Worm (Caenorhabditis elegans) whole organism, L3 larva: Measurements from ENCODE around the gene gsto-2.

Source experiments
- R02D3.7 ChIP-seq: fragments of 150-350 bp; optimal IDR thresholded peaks from 2 replicates; lab custom pipeline; 2014; ENCODE audit warnings: missing biosample characterization, missing genetic modification characterization
- ZK546.5 ChIP-seq: sonication (generic microtip); optimal IDR thresholded peaks from 2 replicates; lab custom pipeline; 2017; ENCODE audit warnings: missing biosample characterization, missing genetic modification characterization
- aly-2 ChIP-seq: fragments of 150-350 bp; optimal IDR thresholded peaks from 2 replicates; lab custom pipeline; 2014; ENCODE audit warnings: missing biosample characterization, missing genetic modification characterization
- ceh-28 ChIP-seq: fragments of 150-350 bp; optimal IDR thresholded peaks from 2 replicates; lab custom pipeline; 2014; ENCODE audit warnings: missing biosample characterization, missing genetic modification reagents, missing genetic modification characterization
- ceh-82 ChIP-seq: fragments of 150-350 bp; optimal IDR thresholded peaks from 2 replicates; lab custom pipeline; 2014; ENCODE audit warnings: missing biosample characterization, missing genetic modification characterization
- ceh-9 ChIP-seq: sonication (generic microtip); optimal IDR thresholded peaks from 2 replicates; lab custom pipeline; 2018; ENCODE audit warnings: missing biosample characterization, missing genetic modification characterization
- daf-12 ChIP-seq: fragments of 150-350 bp; optimal IDR thresholded peaks from 2 replicates; lab custom pipeline; 2014; ENCODE audit warnings: missing biosample characterization, missing genetic modification reagents, missing genetic modification characterization
- egl-5 ChIP-seq: fragments of 150-350 bp; optimal IDR thresholded peaks from 2 replicates; lab custom pipeline; 2017; ENCODE audit warnings: missing biosample characterization, missing genetic modification reagents, missing genetic modification characterization, inconsistent platforms
- elt-1 ChIP-seq: fragments of 150-350 bp; optimal IDR thresholded peaks from 2 replicates; lab custom pipeline; 2014; ENCODE audit warnings: missing biosample characterization, missing genetic modification characterization
- elt-2 ChIP-seq: sonication (generic microtip); optimal IDR thresholded peaks from 2 replicates; lab custom pipeline; 2016; ENCODE audit warnings: missing genetic modification reagents, mild to moderate bottlenecking, missing genetic modification characterization, missing compliant biosample characterization
- elt-3 ChIP-seq, 3 experiments: fragments of 150-350 bp in 1 of 3; sonication (generic microtip) in 2 of 3; optimal IDR thresholded peaks; 2 replicates in 2 of 3; 4 replicates in 1 of 3; lab custom pipeline; 2014 to 2017; ENCODE audit warnings: missing biosample characterization in 3 of 3, missing genetic modification characterization in 3 of 3
- hmg-11 ChIP-seq: sonication (generic microtip); optimal IDR thresholded peaks from 2 replicates; lab custom pipeline; 2016; ENCODE audit warnings: missing genetic modification characterization, missing compliant biosample characterization
- jun-1 ChIP-seq: fragments of 150-350 bp; optimal IDR thresholded peaks from 2 replicates; lab custom pipeline; 2014; ENCODE audit warnings: missing biosample characterization, missing genetic modification reagents, missing genetic modification characterization
- lin-15B ChIP-seq: fragments of 150-350 bp; optimal IDR thresholded peaks from 2 replicates; lab custom pipeline; 2014; ENCODE audit warnings: missing biosample characterization, missing genetic modification characterization
- lin-39 ChIP-seq: fragments of 150-350 bp; optimal IDR thresholded peaks from 2 replicates; lab custom pipeline; 2018; ENCODE audit warnings: missing biosample characterization, missing genetic modification reagents, missing genetic modification characterization
- mdl-1 ChIP-seq: fragments of 150-350 bp; optimal IDR thresholded peaks from 2 replicates; lab custom pipeline; 2014; ENCODE audit warnings: missing biosample characterization, missing genetic modification characterization
- mml-1 ChIP-seq: fragments of 150-350 bp; sonication (generic microtip); optimal IDR thresholded peaks from 3 replicates; lab custom pipeline; 2014; ENCODE audit warnings: missing biosample characterization, missing genetic modification characterization
- nfya-1 ChIP-seq: sonication (generic microtip); optimal IDR thresholded peaks from 2 replicates; lab custom pipeline; 2017; ENCODE audit warnings: missing genetic modification characterization, mild to moderate bottlenecking, missing compliant biosample characterization, antibody characterized with exemption, moderate library complexity; ENCODE audit not compliant: insufficient read depth
- nhr-11 ChIP-seq: fragments of 150-350 bp; optimal IDR thresholded peaks from 2 replicates; lab custom pipeline; 2014; ENCODE audit warnings: missing biosample characterization, missing genetic modification characterization
- nhr-12 ChIP-seq: fragments of 150-350 bp; optimal IDR thresholded peaks from 2 replicates; lab custom pipeline; 2014; ENCODE audit warnings: missing biosample characterization, missing genetic modification characterization
- nhr-23 ChIP-seq: fragments of 150-350 bp; optimal IDR thresholded peaks from 2 replicates; lab custom pipeline; 2014; ENCODE audit warnings: missing biosample characterization, missing genetic modification reagents, missing genetic modification characterization
- nhr-237 ChIP-seq: fragments of 150-350 bp; optimal IDR thresholded peaks from 2 replicates; lab custom pipeline; 2014; ENCODE audit warnings: missing biosample characterization, missing genetic modification characterization
- nhr-25 ChIP-seq: sonication (generic microtip); optimal IDR thresholded peaks from 2 replicates; lab custom pipeline; 2017; ENCODE audit warnings: missing biosample characterization, missing genetic modification characterization
- nhr-67 ChIP-seq: fragments of 150-350 bp; optimal IDR thresholded peaks from 2 replicates; lab custom pipeline; 2014; ENCODE audit warnings: missing biosample characterization, missing genetic modification characterization
- nhr-76 ChIP-seq: fragments of 150-350 bp; sonication (generic microtip); optimal IDR thresholded peaks from 5 replicates; lab custom pipeline; 2014; ENCODE audit warnings: missing biosample characterization, missing genetic modification characterization
- pha-4 ChIP-seq: fragments of 150-350 bp; optimal IDR thresholded peaks from 2 replicates; lab custom pipeline; 2014; ENCODE audit warnings: missing biosample characterization, missing genetic modification reagents, missing genetic modification characterization
- pqm-1 ChIP-seq: fragments of 150-350 bp; optimal IDR thresholded peaks from 2 replicates; lab custom pipeline; 2017; ENCODE audit warnings: missing biosample characterization, missing genetic modification characterization, inconsistent platforms
- sea-2 ChIP-seq: fragments of 150-350 bp; sonication (generic microtip); optimal IDR thresholded peaks from 4 replicates; lab custom pipeline; 2014; ENCODE audit warnings: missing biosample characterization, missing genetic modification reagents, missing genetic modification characterization
- skn-1 ChIP-seq: fragments of 150-350 bp; optimal IDR thresholded peaks from 2 replicates; lab custom pipeline; 2014; ENCODE audit warnings: missing biosample characterization, missing genetic modification characterization
- snpc-4 ChIP-seq: fragments of 150-350 bp; optimal IDR thresholded peaks from 2 replicates; lab custom pipeline; 2014; ENCODE audit warnings: missing biosample characterization, missing genetic modification characterization
- unc-39 ChIP-seq: sonication (generic microtip); optimal IDR thresholded peaks from 4 replicates; lab custom pipeline; 2017; ENCODE audit warnings: missing biosample characterization, missing genetic modification characterization
- unc-62 ChIP-seq: fragments of 150-350 bp; sonication (generic microtip); optimal IDR thresholded peaks from 4 replicates; lab custom pipeline; 2014; ENCODE audit warnings: missing biosample characterization, missing genetic modification reagents, missing genetic modification characterization
- ztf-11 ChIP-seq: fragments of 150-350 bp; optimal IDR thresholded peaks from 2 replicates; lab custom pipeline; 2014; ENCODE audit warnings: missing biosample characterization, missing genetic modification characterization

Gene gsto-2

DNA sequence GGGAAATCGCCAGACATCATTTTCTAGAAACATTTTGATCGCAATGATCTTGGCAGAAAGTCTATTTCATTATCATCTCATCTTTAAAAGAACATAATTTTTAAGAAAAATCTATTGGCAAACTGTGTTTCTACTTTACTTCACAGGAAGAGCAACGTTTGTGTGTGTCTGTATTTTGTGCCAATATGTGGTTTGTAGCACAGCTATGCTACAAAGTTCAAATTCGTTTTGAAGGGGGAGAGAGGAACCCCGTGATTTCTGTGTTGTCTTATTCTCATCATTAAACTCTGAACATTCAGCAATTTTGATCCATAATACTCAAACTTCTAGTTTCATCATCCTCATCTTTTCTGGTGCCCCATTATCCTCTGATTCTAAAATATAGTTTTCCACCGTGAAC lies 2.9 kb upstream of the gsto-2 start:
- TF ChIP-seq elt-1 (tag; lab: Kevin White, UChicago) (no peak), lin-39 (tag; lab: Kevin White, UChicago) (no peak), pqm-1 (no peak), ceh-82 (tag; lab: Kevin White, UChicago) (no peak), mml-1 (tag; lab: Kevin White, UChicago) (no peak), nhr-23 (tag; lab: Kevin White, UChicago) (no peak)

DNA sequence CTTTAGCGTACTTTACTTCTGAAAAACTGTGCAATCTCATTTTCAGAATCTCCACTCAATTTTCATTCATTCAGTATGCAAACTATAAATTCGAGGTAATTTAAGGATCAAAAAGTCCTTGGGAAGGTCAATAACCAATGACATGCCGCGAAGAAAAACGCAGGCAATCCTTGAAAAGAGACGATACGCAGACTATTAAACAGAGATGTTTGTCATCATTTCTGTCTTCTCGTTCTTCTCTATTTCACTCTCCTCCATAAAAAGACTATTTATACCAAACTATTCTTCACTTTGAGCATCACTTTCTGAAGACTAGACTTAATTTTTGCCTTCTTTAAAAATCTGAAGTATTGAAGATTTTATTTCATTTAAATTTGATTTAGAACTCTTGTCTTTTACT lies 2.4 kb upstream of the gsto-2 start, which contains the start of gene C02D5.4:
Gene C02D5.4, plus strand, starts transcription at position 41 of the 400 bp plus-strand sequence.
- TF ChIP-seq pha-4 (tag; lab: Kevin White, UChicago), result peak; percentile 57
- peak; percentile 27 for TF ChIP-seq nfya-1 (tag; lab: Kevin White, UChicago)
- TF ChIP-seq R02D3.7 (tag; lab: Kevin White, UChicago), result no peak
- TF ChIP-seq elt-2 (tag; lab: Kevin White, UChicago), result peak; percentile 22
- TF ChIP-seq nhr-237 (tag; lab: Kevin White, UChicago), result no peak
- TF ChIP-seq nhr-25 (tag; lab: Kevin White, UChicago), result peak; percentile 6
- peak; percentile 52 for TF ChIP-seq pqm-1
- peak; percentile 99 for TF ChIP-seq skn-1 (tag; lab: Kevin White, UChicago)

- TF ChIP-seq elt-3 (tag; optimal IDR thresholded peaks at IDR 0.05; lab: Kevin White, UChicago), result no peak
- TF ChIP-seq nhr-76 (tag; lab: Kevin White, UChicago), result no peak
- TF ChIP-seq snpc-4 (tag; lab: Kevin White, UChicago), result no peak
- TF ChIP-seq mdl-1 (tag; lab: Kevin White, UChicago), result no peak
- no peak for TF ChIP-seq unc-39 (tag; lab: Kevin White, UChicago)
- TF ChIP-seq pqm-1, result no peak
- TF ChIP-seq lin-39 (tag; lab: Kevin White, UChicago), result no peak
- no peak for TF ChIP-seq skn-1 (tag; lab: Kevin White, UChicago)
- no peak for TF ChIP-seq nhr-11 (tag; lab: Kevin White, UChicago)
- TF ChIP-seq egl-5 (tag; lab: Kevin White, UChicago), result no peak
- TF ChIP-seq ceh-9 (tag; lab: Kevin White, UChicago), result no peak
- no peak for TF ChIP-seq ztf-11 (tag; lab: Kevin White, UChicago)
- TF ChIP-seq aly-2 (tag; lab: Kevin White, UChicago), result no peak
- TF ChIP-seq sea-2 (GFP tag; lab: Kevin White, UChicago), result no peak
- TF ChIP-seq ZK546.5 (tag; lab: Kevin White, UChicago), result no peak
- no peak for TF ChIP-seq nhr-67 (tag; lab: Kevin White, UChicago)
- no peak for TF ChIP-seq elt-1 (tag; lab: Kevin White, UChicago)
- no peak for TF ChIP-seq daf-12 (tag; lab: Kevin White, UChicago)
- no peak for TF ChIP-seq nfya-1 (tag; lab: Kevin White, UChicago)
Observed at ce11 chrIII:8555682-8556081, 1.1 kb downstream of the gsto-2 start.

DNA sequence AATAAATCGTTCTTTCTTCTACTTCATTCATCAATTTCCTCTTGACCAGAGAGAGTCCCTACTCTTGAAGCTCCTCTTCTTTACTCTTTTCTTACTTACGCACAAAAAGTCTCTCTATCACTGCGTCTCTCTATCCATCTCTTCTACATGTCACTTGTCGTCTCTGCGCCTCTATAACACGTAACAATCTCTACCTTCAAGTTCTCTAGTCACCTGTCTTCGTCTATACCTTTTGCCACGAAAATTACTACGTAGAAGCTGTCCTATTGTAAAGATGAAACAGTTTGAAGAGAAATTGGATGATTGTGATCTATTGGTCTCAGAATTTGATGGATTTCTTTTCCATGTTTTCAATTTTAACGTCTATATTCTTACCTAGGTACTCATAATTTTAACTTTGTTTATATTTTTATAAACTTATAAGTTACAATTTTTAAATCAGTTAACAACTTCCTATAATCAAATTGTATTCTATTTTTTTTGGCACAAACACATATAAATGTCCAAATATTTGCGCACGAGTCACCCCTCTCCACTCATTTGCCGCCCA lies 2.3 kb downstream of the gsto-2 start, which contains the start of gene C02D5.2:
Gene C02D5.2, plus strand, starts transcription at position 500 of the 550 bp plus-strand sequence.
- TF ChIP-seq lin-15B (tag; lab: Kevin White, UChicago) (peak; percentile 1), pha-4 (tag; lab: Kevin White, UChicago) (peak; percentile 41), lin-39 (tag; lab: Kevin White, UChicago) (peak; percentile 48), elt-2 (tag; lab: Kevin White, UChicago) (peak; percentile 27), snpc-4 (tag; lab: Kevin White, UChicago) (peak; percentile 1), jun-1 (tag; lab: Kevin White, UChicago) (no peak), nfya-1 (tag; lab: Kevin White, UChicago) (peak; percentile 54), skn-1 (tag; lab: Kevin White, UChicago) (peak; percentile 36), nhr-12 (tag; lab: Kevin White, UChicago) (no peak), unc-62 (GFP tag; lab: Kevin White, UChicago) (peak; percentile 30), hmg-11 (tag; lab: Kevin White, UChicago) (peak; percentile 42), ceh-28 (peak; percentile 1), mml-1 (tag; lab: Kevin White, UChicago) (no peak), nhr-11 (tag; lab: Kevin White, UChicago) (peak; percentile 6)
